Worm (Caenorhabditis elegans) whole organism, L1 larva: ENCODE data around the gene Y56A3A.2.

ENCODE experiments used
- fos-1 ChIP-seq: fragments of 150-350 bp; optimal IDR thresholded peaks from 2 replicates; lab custom pipeline; 2014; ENCODE audit warnings: missing biosample characterization, missing genetic modification characterization
- lin-14 ChIP-seq: fragments of 200-800 bp; sonication (Bioruptor generic); optimal IDR thresholded peaks from 2 replicates; lab custom pipeline; 2018; ENCODE audit warnings: mild to moderate bottlenecking, missing genetic modification characterization, moderate library complexity, missing compliant biosample characterization

DNA sequence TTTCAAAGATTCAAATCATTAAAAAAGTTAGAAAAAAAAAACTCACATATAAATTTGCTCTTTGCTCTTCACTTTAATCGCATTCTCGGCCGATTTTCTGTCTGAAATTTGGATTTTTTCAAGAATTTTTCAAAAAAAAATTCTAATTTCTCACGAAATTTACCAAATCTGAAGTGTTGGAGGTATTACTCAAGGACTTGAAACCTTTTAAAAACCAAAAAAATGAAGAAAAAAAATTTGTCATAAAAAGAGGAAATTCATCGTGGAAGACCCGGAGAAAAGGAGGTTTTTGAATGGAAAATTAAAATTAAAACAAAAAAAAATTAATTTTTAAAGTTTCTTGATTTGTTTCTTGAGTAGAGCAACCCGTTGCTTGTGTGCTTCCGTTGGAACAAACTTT is at the start of gene Y56A3A.2:
- TF ChIP-seq fos-1 (tag; lab: Kevin White, UChicago) = no peak
- no peak for TF ChIP-seq lin-14 (GFP tag; lab: Kevin White, UChicago)
